Worm (Caenorhabditis elegans) whole organism, early embryonic: ENCODE data around the gene F37C12.18.

Experiments
- B0310.2 ChIP-seq: sonication (generic microtip); optimal IDR thresholded peaks from 2 replicates; lab custom pipeline; 2016; ENCODE audit warnings: mild to moderate bottlenecking, missing genetic modification characterization, missing compliant biosample characterization
- F13C5.2 ChIP-seq: sonication (generic microtip); optimal IDR thresholded peaks from 2 replicates; lab custom pipeline; 2017; ENCODE audit warnings: mild to moderate bottlenecking, missing genetic modification characterization, inconsistent platforms, missing compliant biosample characterization
- aly-1 ChIP-seq: sonication (generic microtip); optimal IDR thresholded peaks from 2 replicates; lab custom pipeline; 2016; ENCODE audit warnings: missing genetic modification characterization, missing compliant biosample characterization
- ama-1 ChIP-seq: fragments of 150-350 bp; optimal IDR thresholded peaks from 2 replicates; lab custom pipeline; 2014
- ets-7 ChIP-seq: sonication (generic microtip); optimal IDR thresholded peaks from 2 replicates; lab custom pipeline; 2016; ENCODE audit warnings: missing genotype, missing genetic modification characterization, missing compliant biosample characterization
- hnd-1 ChIP-seq: sonication (generic microtip); optimal IDR thresholded peaks from 2 replicates; lab custom pipeline; 2016; ENCODE audit warnings: missing genetic modification characterization, missing compliant biosample characterization
- scrt-1 ChIP-seq: fragments of 200-800 bp; sonication (Bioruptor generic); IDR thresholded peaks from 2 replicates; pipeline ENCODE4 v1.3.6; 2022; ENCODE audit warnings: missing genetic modification characterization, missing compliant biosample characterization
- sea-1 ChIP-seq: fragments of 200-800 bp; sonication (Bioruptor generic); conservative IDR thresholded peaks from 2 replicates; pipeline ENCODE4 v1.3.6; 2022; ENCODE audit warnings: missing genetic modification characterization, missing compliant biosample characterization

ce11 chrIII:7239416-7239815, 44.2 kb upstream of the F37C12.18 start:
- TF ChIP-seq hnd-1 (tag; lab: Kevin White, UChicago) (no peak), ets-7 (no peak), ama-1 (no peak), B0310.2 (tag; lab: Kevin White, UChicago) (no peak), scrt-1 (no peak), sea-1 (no peak), aly-1 (tag; lab: Kevin White, UChicago) (no peak), F13C5.2 (no peak)
